Worm (Caenorhabditis elegans) whole organism, L4/young adult: ENCODE measurements around the gene sulp-3.

Experiments used
- W03F9.2 ChIP-seq: fragments of 150-350 bp; optimal IDR thresholded peaks from 2 replicates; lab custom pipeline; 2014; ENCODE audit warnings: missing biosample characterization, missing genetic modification characterization
- him-1 ChIP-seq: sonication (generic microtip); optimal IDR thresholded peaks from 2 replicates; lab custom pipeline; 2016; ENCODE audit warnings: missing genotype, missing genetic modification reagents, missing genetic modification characterization, missing compliant biosample characterization

ce11 chrX:8367553-8367952, 40.6 kb downstream of the sulp-3 start, which contains the start of gene F40B5.2:
- TF ChIP-seq W03F9.2 (no peak), him-1 (tag; lab: Kevin White, UChicago) (no peak)
